Fruit fly (Drosophila melanogaster): ENCODE measurements around the gene Inx2.

DNA sequence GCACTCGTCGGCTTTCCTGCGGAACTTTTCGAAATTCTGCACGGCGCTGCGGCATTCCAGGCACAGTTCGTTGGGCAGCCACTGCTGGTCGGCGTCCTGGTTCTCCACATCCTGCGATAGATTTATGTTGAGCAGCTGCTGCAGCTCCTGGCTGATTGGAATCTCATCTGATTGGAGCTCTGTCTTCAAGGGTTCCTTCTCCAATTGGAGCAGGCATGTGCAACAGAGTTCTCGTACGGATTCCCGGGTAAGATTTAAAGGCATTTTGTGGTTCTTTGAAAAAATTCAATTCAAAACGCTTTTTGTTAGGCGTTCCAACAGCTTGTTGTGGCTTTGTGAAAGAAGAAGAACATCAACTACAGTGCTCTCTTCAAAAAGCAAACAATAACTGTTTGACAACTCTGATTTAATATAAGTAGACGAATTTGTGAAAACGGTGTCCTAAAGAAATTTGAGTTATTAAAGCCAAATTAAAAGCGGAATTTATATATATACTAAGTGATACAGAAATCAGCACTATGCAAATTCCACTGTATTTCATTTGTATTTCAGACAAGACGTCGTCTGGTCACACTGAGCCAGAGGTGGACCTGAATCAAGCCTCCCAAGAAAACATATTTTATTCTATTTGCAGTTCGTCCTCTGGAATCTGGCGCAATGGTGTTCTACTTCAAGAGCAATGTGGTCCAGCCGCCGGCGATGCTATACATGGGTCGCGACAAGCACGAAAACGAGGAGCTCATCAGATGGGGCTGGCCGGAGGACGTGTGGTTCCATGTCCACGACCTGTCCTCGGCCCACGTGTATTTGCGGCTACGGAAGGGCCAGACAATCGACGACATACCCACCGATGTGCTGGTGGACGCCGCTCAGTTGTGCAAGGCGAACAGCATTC, 15.1 kb downstream of the Inx2 start, which contains the start of the genes CG3032 and CG4593:
- TF ChIP-seq unc-4 (GFP tag; IDR thresholded peaks at IDR 0.05; ENCODE audit: partially characterized antibody) (peak; percentile 21; the same call in 1 of the 2 replicates), Dfd (GFP tag; optimal IDR thresholded peaks at IDR 0.05) (no peak), pum (GFP tag; optimal IDR thresholded peaks at IDR 0.05) (peak; percentile 68), pita (GFP tag; optimal IDR thresholded peaks at IDR 0.05) (no peak), Poxn (GFP tag; IDR thresholded peaks at IDR 0.05) (peak; percentile 79)
